Worm (Caenorhabditis elegans): Measurements from ENCODE around the gene ZC204.14.

Gene ZC204.14

ce11 chrII:1662881-1663280, at the start of gene ZC204.14:
Gene ZC204.14 (minus strand): TSS chrII:1662949.
- TF ChIP-seq zag-1 (tag; optimal IDR thresholded peaks at IDR 0.05) (no peak), lsy-2 (tag; optimal IDR thresholded peaks at IDR 0.05) (peak in 1 of 2 experiments; percentile 46)

DNA sequence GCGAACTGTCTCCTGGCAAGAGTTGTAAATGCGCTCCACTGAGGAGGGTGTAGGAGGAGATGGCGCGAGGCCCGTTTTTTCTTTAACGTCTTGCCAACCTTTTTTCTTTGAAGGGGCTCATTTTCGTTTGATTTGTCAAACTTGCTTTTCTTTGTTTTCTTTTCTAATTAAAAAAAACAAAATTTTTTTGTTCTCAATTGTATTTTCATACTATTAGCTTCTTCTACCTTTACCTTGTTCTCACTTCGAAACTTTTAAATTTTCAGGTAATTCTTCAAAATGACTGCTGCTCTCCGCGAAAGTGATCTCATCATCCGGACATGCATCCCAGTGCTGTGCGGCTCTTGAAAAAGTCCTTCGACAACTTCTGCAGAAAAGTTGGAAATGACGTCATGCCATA, 47.2 kb upstream of the ZC204.14 start, which contains the start of gene fbxa-184:
Gene fbxa-184, plus strand, starts transcription at position 301 of the 400 bp plus-strand sequence.
- TF ChIP-seq tlp-1 (tag; optimal IDR thresholded peaks at IDR 0.05), result no peak
- no peak for TF ChIP-seq snpc-4 (tag; optimal IDR thresholded peaks at IDR 0.05)
- no peak for TF ChIP-seq sptf-1 (tag; optimal IDR thresholded peaks at IDR 0.05)
- TF ChIP-seq F16B12.6 (tag; optimal IDR thresholded peaks at IDR 0.05), result no peak
- TF ChIP-seq alr-1 (tag; optimal IDR thresholded peaks at IDR 0.05; ENCODE audit: borderline replicate concordance), result no peak
- no peak for TF ChIP-seq lin-15B (tag; optimal IDR thresholded peaks at IDR 0.05)
- no peak for TF ChIP-seq lin-39 (tag; optimal IDR thresholded peaks at IDR 0.05)

ce11 chrII:1706385-1706784, 43.6 kb upstream of the ZC204.14 start, which contains the start of gene sdz-18:
Gene sdz-18 (minus strand): TSS chrII:1706485.
- TF ChIP-seq ceh-82 (tag; optimal IDR thresholded peaks at IDR 0.05), result no peak

DNA sequence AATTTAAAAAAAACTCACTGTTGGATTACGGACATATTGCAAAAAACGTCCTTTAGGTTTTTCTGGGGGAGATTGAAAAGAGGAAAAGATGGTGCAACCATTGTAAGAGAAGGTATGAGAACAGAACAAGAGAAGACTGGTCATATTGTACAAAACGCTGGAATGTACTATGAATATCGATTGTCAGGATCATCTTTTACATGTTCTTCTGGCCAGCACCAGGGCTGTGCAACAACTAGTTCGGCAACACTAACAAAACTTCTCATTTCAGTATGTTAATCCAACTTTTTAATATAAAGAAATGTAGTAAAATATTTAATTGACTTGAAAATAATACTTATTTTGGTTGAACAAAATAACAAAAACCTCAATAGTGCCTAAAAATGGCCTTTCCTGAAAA, 40.6 kb upstream of the ZC204.14 start, which contains the start of gene fbxb-47:
Gene fbxb-47, minus strand, starts transcription at position 101 of the 400 bp plus-strand sequence.
- no peak for TF ChIP-seq snu-23 (GFP tag; optimal IDR thresholded peaks at IDR 0.05)

ce11 chrII:1695861-1696260, 33.1 kb upstream of the ZC204.14 start, which contains the start of gene F58E1.13:
Gene F58E1.13 (minus strand): TSS chrII:1695872.
- TF ChIP-seq fos-1 (tag; optimal IDR thresholded peaks at IDR 0.05), result no peak
- TF ChIP-seq lin-14 (GFP tag; optimal IDR thresholded peaks at IDR 0.05), result no peak
- no peak for TF ChIP-seq sox-4 (tag; optimal IDR thresholded peaks at IDR 0.05)
- TF ChIP-seq C16A3.4 (tag; optimal IDR thresholded peaks at IDR 0.05), result no peak
- TF ChIP-seq C04F5.9 (tag; optimal IDR thresholded peaks at IDR 0.05), result no peak
- TF ChIP-seq nhr-77 (tag; optimal IDR thresholded peaks at IDR 0.05), result no peak
- no peak for TF ChIP-seq skn-1 (tag; optimal IDR thresholded peaks at IDR 0.05)
- no peak for TF ChIP-seq swsn-7 (tag; optimal IDR thresholded peaks at IDR 0.05)
- TF ChIP-seq aly-2 (tag; optimal IDR thresholded peaks at IDR 0.05), result no peak
- no peak for TF ChIP-seq zip-4 (GFP tag; optimal IDR thresholded peaks at IDR 0.05)
- no peak for TF ChIP-seq efl-3 (GFP tag; optimal IDR thresholded peaks at IDR 0.05)
- TF ChIP-seq sup-37 (GFP tag; optimal IDR thresholded peaks at IDR 0.05), result no peak
- no peak for TF ChIP-seq hpl-2 (GFP tag; optimal IDR thresholded peaks at IDR 0.05)
- TF ChIP-seq ceh-90 (tag; optimal IDR thresholded peaks at IDR 0.05), result no peak
- no peak for TF ChIP-seq nhr-237 (tag; optimal IDR thresholded peaks at IDR 0.05)
- no peak for TF ChIP-seq sptf-1 (tag; optimal IDR thresholded peaks at IDR 0.05)
- TF ChIP-seq nhr-71 (tag; optimal IDR thresholded peaks at IDR 0.05), result no peak
- TF ChIP-seq ztf-4 (tag; optimal IDR thresholded peaks at IDR 0.05), result no peak
- no peak for TF ChIP-seq nhr-28 (tag; optimal IDR thresholded peaks at IDR 0.05)

DNA sequence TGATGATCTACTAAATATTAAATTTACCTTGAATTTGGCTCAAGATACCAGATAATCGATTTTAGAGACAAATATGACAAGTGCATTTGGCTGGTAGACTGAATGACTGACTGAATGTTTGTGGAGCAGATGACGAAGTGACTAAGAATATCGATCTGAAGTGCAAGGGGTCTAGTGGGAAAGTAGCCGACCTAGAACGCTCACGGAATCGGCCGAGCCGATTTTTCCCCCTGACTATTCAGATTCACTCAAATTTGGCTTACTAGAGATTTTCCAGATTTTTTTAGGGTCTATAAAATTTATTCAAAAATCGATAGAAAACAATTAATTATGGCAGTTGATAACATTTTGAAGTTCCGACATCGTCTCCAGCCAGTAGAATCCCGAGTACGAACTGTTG, 31.8 kb upstream of the ZC204.14 start, which contains the start of gene fbxc-26:
Gene fbxc-26, minus strand, starts transcription at position 101 of the 400 bp plus-strand sequence.
- TF ChIP-seq mab-9 (GFP tag; IDR thresholded peaks at IDR 0.05), result no peak
- no peak for TF ChIP-seq nhr-19 (GFP tag; conservative IDR thresholded peaks at IDR 0.05)
- no peak for TF ChIP-seq ces-1 (GFP tag; optimal IDR thresholded peaks at IDR 0.05)
- no peak for TF ChIP-seq egl-13 (tag; optimal IDR thresholded peaks at IDR 0.05)
- TF ChIP-seq Y116A8C.19 (tag; optimal IDR thresholded peaks at IDR 0.05; ENCODE audit: borderline replicate concordance), result no peak
- TF ChIP-seq efl-1 (optimal IDR thresholded peaks at IDR 0.05), result no peak
- no peak for TF ChIP-seq efl-1 (GFP tag; optimal IDR thresholded peaks at IDR 0.05 in 1 of 2)
- no peak for TF ChIP-seq pax-3 (tag; optimal IDR thresholded peaks at IDR 0.05)
- no peak for TF ChIP-seq nhr-237 (tag; optimal IDR thresholded peaks at IDR 0.05)
- no peak for TF ChIP-seq lsy-2 (tag; optimal IDR thresholded peaks at IDR 0.05)
- TF ChIP-seq mep-1 (tag; optimal IDR thresholded peaks at IDR 0.05), result no peak
- TF ChIP-seq jun-1 (tag; optimal IDR thresholded peaks at IDR 0.05), result no peak
- TF ChIP-seq nhr-12 (tag; optimal IDR thresholded peaks at IDR 0.05), result no peak
- no peak for TF ChIP-seq pqm-1 (tag; optimal IDR thresholded peaks at IDR 0.05)
- no peak for TF ChIP-seq lin-39 (tag; optimal IDR thresholded peaks at IDR 0.05)
- TF ChIP-seq nhr-76 (tag; optimal IDR thresholded peaks at IDR 0.05), result no peak
- no peak for TF ChIP-seq ceh-82 (tag; optimal IDR thresholded peaks at IDR 0.05)
- no peak for TF ChIP-seq nhr-77 (tag; optimal IDR thresholded peaks at IDR 0.05)
- no peak for TF ChIP-seq ceh-90 (tag; optimal IDR thresholded peaks at IDR 0.05)
- TF ChIP-seq ceh-8 (GFP tag; optimal IDR thresholded peaks at IDR 0.05), result no peak
- no peak for TF ChIP-seq dpl-1 (GFP tag; optimal IDR thresholded peaks at IDR 0.05)

Measured in whole organism, L1 larva.